Worm (Caenorhabditis elegans) whole organism, L2 larva: Measurements from ENCODE around the gene tag-267.
A peak's percentile ranks its signal among the peaks of the same experiment; 100 is the strongest.

ENCODE experiments used
- F13H6.1 ChIP-seq: sonication (generic microtip); optimal IDR thresholded peaks from 2 replicates; lab custom pipeline; 2016; ENCODE audit warnings: missing genetic modification characterization, missing compliant biosample characterization
- aly-2 ChIP-seq: fragments of 150-350 bp; optimal IDR thresholded peaks from 2 replicates; lab custom pipeline; 2014; ENCODE audit warnings: missing biosample characterization, missing genetic modification characterization
- ama-1 ChIP-seq: fragments of 150-350 bp; optimal IDR thresholded peaks from 2 replicates; lab custom pipeline; 2018; ENCODE audit warnings: inconsistent platforms
- dmd-4 ChIP-seq: sonication (generic microtip); optimal IDR thresholded peaks from 2 replicates; lab custom pipeline; 2017; ENCODE audit warnings: missing biosample characterization, missing genetic modification characterization
- lin-39 ChIP-seq: fragments of 150-350 bp; optimal IDR thresholded peaks from 2 replicates; lab custom pipeline; 2014; ENCODE audit warnings: missing biosample characterization, missing genetic modification reagents, missing genetic modification characterization
- mab-5 ChIP-seq: fragments of 150-350 bp; optimal IDR thresholded peaks from 2 replicates; lab custom pipeline; 2014; ENCODE audit warnings: missing biosample characterization, missing genetic modification characterization
- nhr-129 ChIP-seq: fragments of 150-350 bp; optimal IDR thresholded peaks from 2 replicates; lab custom pipeline; 2014; ENCODE audit warnings: missing biosample characterization, missing genetic modification characterization
- nhr-77 ChIP-seq: fragments of 150-350 bp; optimal IDR thresholded peaks from 2 replicates; lab custom pipeline; 2014; ENCODE audit warnings: missing biosample characterization, missing genetic modification characterization
- unc-62 ChIP-seq: fragments of 150-350 bp; optimal IDR thresholded peaks from 2 replicates; lab custom pipeline; 2014; ENCODE audit warnings: missing biosample characterization, missing genetic modification reagents, missing genetic modification characterization
- zag-1 ChIP-seq: fragments of 150-350 bp; optimal IDR thresholded peaks from 2 replicates; lab custom pipeline; 2014; ENCODE audit warnings: missing biosample characterization, missing genetic modification characterization
- ztf-11 ChIP-seq: sonication (generic microtip); optimal IDR thresholded peaks from 2 replicates; lab custom pipeline; 2017; ENCODE audit warnings: missing biosample characterization, missing genetic modification characterization

ce11 chrIII:675413-675812 lies 34.8 kb downstream of the tag-267 start:
- TF ChIP-seq ztf-11 (tag; lab: Kevin White, UChicago) (no peak), lin-39 (tag; lab: Kevin White, UChicago) (no peak), nhr-129 (no peak), unc-62 (GFP tag; lab: Kevin White, UChicago) (no peak), mab-5 (no peak), F13H6.1 (tag; lab: Kevin White, UChicago) (peak; percentile 21), ama-1 (no peak), zag-1 (no peak), dmd-4 (no peak), aly-2 (tag; lab: Kevin White, UChicago) (no peak), nhr-77 (no peak)
